Worm (Caenorhabditis elegans) whole organism, late embryonic: ENCODE measurements around the gene F31A3.3.

Experiments
- F13H6.1 ChIP-seq: sonication (generic microtip); optimal IDR thresholded peaks from 2 replicates; lab custom pipeline; 2016; ENCODE audit warnings: missing genetic modification characterization, missing compliant biosample characterization
- K02D7.2 ChIP-seq: sonication (generic microtip); optimal IDR thresholded peaks from 2 replicates; lab custom pipeline; 2017; ENCODE audit warnings: mild to moderate bottlenecking, missing genetic modification characterization, missing compliant biosample characterization
- T23F11.4 ChIP-seq: fragments of 200-800 bp; sonication (Bioruptor generic); optimal IDR thresholded peaks from 2 replicates; lab custom pipeline; 2018; ENCODE audit warnings: mild to moderate bottlenecking, missing genetic modification characterization, missing compliant biosample characterization
- ceh-18 ChIP-seq: sonication (generic microtip); optimal IDR thresholded peaks from 2 replicates; lab custom pipeline; 2016; ENCODE audit warnings: missing genetic modification characterization, missing compliant biosample characterization
- ceh-22 ChIP-seq: sonication (generic microtip); optimal IDR thresholded peaks from 2 replicates; lab custom pipeline; 2017; ENCODE audit warnings: missing biosample characterization, missing genetic modification characterization
- ceh-30 ChIP-seq: fragments of 150-350 bp; optimal IDR thresholded peaks from 2 replicates; lab custom pipeline; 2014; ENCODE audit warnings: missing biosample characterization, missing genetic modification characterization
- ceh-31 ChIP-seq: sonication (generic microtip); optimal IDR thresholded peaks from 2 replicates; lab custom pipeline; 2016; ENCODE audit warnings: missing genetic modification characterization, missing compliant biosample characterization
- ceh-34 ChIP-seq: sonication (generic microtip); optimal IDR thresholded peaks from 2 replicates; lab custom pipeline; 2016; ENCODE audit warnings: mild to moderate bottlenecking, missing genetic modification characterization, missing compliant biosample characterization
- ceh-6 ChIP-seq: fragments of 200-800 bp; sonication (Bioruptor generic); optimal IDR thresholded peaks from 2 replicates; lab custom pipeline; 2018; ENCODE audit warnings: mild to moderate bottlenecking, missing genetic modification characterization, missing compliant biosample characterization
- ceh-9 ChIP-seq: sonication (generic microtip); optimal IDR thresholded peaks from 2 replicates; lab custom pipeline; 2016; ENCODE audit warnings: mild to moderate bottlenecking, missing genetic modification characterization, inconsistent platforms, missing compliant biosample characterization
- che-1 ChIP-seq: sonication (generic microtip); optimal IDR thresholded peaks from 2 replicates; lab custom pipeline; 2016; ENCODE audit warnings: mild to moderate bottlenecking, missing genetic modification characterization, missing compliant biosample characterization
- dmd-4 ChIP-seq: sonication (generic microtip); optimal IDR thresholded peaks from 2 replicates; lab custom pipeline; 2016; ENCODE audit warnings: borderline replicate concordance, missing genetic modification characterization, missing compliant biosample characterization
- dve-1 ChIP-seq: sonication (generic microtip); optimal IDR thresholded peaks from 2 replicates; lab custom pipeline; 2017; ENCODE audit warnings: antibody characterized with exemption, mild to moderate bottlenecking, missing genetic modification characterization, missing compliant biosample characterization
- elt-4 ChIP-seq: sonication (generic microtip); optimal IDR thresholded peaks from 2 replicates; lab custom pipeline; 2016; ENCODE audit warnings: missing genetic modification characterization, missing compliant biosample characterization
- ets-4 ChIP-seq: sonication (generic microtip); optimal IDR thresholded peaks from 2 replicates; lab custom pipeline; 2016; ENCODE audit warnings: missing genetic modification characterization, missing compliant biosample characterization
- eyg-1 ChIP-seq: sonication (generic microtip); optimal IDR thresholded peaks from 2 replicates; lab custom pipeline; 2016; ENCODE audit warnings: missing genotype, missing genetic modification characterization, missing compliant biosample characterization
- fkh-6 ChIP-seq: sonication (generic microtip); optimal IDR thresholded peaks from 2 replicates; lab custom pipeline; 2016; ENCODE audit warnings: missing genetic modification characterization, missing compliant biosample characterization
- gmeb-2 ChIP-seq: sonication (generic microtip); optimal IDR thresholded peaks from 2 replicates; lab custom pipeline; 2016; ENCODE audit warnings: missing genetic modification characterization, inconsistent platforms, missing compliant biosample characterization
- hlh-15 ChIP-seq: sonication (generic microtip); optimal IDR thresholded peaks from 2 replicates; lab custom pipeline; 2016; ENCODE audit warnings: missing genetic modification characterization, missing compliant biosample characterization
- hlh-30 ChIP-seq: sonication (generic microtip); optimal IDR thresholded peaks from 2 replicates; lab custom pipeline; 2017; ENCODE audit warnings: antibody characterized with exemption, missing genetic modification characterization, missing compliant biosample characterization; ENCODE audit not compliant: insufficient read depth
- hlh-8 ChIP-seq: sonication (generic microtip); optimal IDR thresholded peaks from 2 replicates; lab custom pipeline; 2016; ENCODE audit warnings: missing genotype, missing genetic modification characterization, missing compliant biosample characterization
- lin-11 ChIP-seq: fragments of 200-800 bp; sonication (Bioruptor generic); optimal IDR thresholded peaks from 2 replicates; lab custom pipeline; 2018; ENCODE audit warnings: mild to moderate bottlenecking, missing genetic modification characterization, missing compliant biosample characterization
- nfya-1 ChIP-seq: sonication (generic microtip); optimal IDR thresholded peaks from 2 replicates; lab custom pipeline; 2017; ENCODE audit warnings: missing genetic modification characterization, mild to moderate bottlenecking, missing compliant biosample characterization, antibody characterized with exemption, moderate library complexity
- pag-3 ChIP-seq: sonication (generic microtip); optimal IDR thresholded peaks from 2 replicates; lab custom pipeline; 2016; ENCODE audit warnings: missing compliant biosample characterization, missing genetic modification characterization, borderline replicate concordance
- pha-2 ChIP-seq: sonication (generic microtip); optimal IDR thresholded peaks from 2 replicates; lab custom pipeline; 2017; ENCODE audit warnings: mild to moderate bottlenecking, missing genetic modification characterization, missing compliant biosample characterization
- sdc-2 ChIP-seq: sonication (generic microtip); optimal IDR thresholded peaks from 2 replicates; lab custom pipeline; 2016; ENCODE audit warnings: missing genotype, missing genetic modification characterization, missing compliant biosample characterization
- sox-2 ChIP-seq: fragments of 200-800 bp; sonication (Bioruptor generic); IDR thresholded peaks from 2 replicates; pipeline ENCODE4 v1.3.6; 2022; ENCODE audit warnings: missing genetic modification reagents, missing genetic modification characterization, missing compliant biosample characterization
- sox-4 ChIP-seq: sonication (generic microtip); optimal IDR thresholded peaks from 2 replicates; lab custom pipeline; 2017; ENCODE audit warnings: mild to moderate bottlenecking, missing genetic modification characterization, inconsistent platforms, missing compliant biosample characterization
- unc-3 ChIP-seq, 2 experiments: fragments of 200-800 bp in 1 of 2; sonication (Bioruptor generic) in 1 of 2; sonication (generic microtip) in 1 of 2; conservative IDR thresholded peaks in 1 of 2; optimal IDR thresholded peaks in 1 of 2; 2 replicates each; pipeline versions ENCODE4 v1.3.6 to Lab custom; 2016 to 2022; ENCODE audit warnings: missing compliant biosample characterization in 2 of 2, missing genetic modification characterization in 2 of 2, missing genetic modification reagents in 1 of 2
- unc-55 ChIP-seq: sonication (generic microtip); optimal IDR thresholded peaks from 2 replicates; lab custom pipeline; 2017; ENCODE audit warnings: missing biosample characterization, missing genetic modification reagents, missing genetic modification characterization

F31A3.3 gene

DNA sequence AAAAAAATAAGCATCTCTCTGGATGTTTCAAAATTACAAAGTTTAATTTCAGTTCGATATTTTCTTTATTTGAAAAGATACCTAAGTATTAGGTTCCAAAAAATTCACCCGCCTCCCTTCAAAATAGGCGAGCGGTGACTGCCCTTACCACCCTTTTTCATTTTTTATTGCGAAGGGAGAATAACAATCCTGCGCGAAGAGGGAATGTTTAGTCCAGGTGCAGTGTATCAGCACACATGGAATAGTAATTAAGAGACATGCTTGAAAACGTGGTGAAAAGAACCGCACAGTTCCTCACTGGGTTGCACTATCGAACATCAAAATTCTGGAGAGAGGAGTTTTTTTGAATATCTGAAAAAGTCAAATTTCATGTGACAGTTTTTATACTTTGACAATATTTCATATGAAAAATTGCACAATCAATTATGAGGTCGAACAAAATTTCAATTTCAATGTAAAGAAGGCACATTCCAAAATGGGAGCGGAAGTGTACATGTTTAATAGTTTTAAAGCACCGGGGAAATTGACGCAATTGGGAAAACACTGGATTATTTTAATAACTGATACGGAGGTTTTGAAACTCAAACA, 10.6 kb upstream of the F31A3.3 start (continued):
- TF ChIP-seq dmd-4 (tag; lab: Kevin White, UChicago) (no peak), sdc-2 (tag; lab: Kevin White, UChicago) (peak; percentile 99), ceh-30 (tag; lab: Kevin White, UChicago) (no peak), ceh-34 (tag; lab: Kevin White, UChicago) (peak; percentile 35), ceh-6 (GFP tag; lab: Kevin White, UChicago) (no peak), hlh-15 (tag; lab: Kevin White, UChicago) (no peak)

DNA sequence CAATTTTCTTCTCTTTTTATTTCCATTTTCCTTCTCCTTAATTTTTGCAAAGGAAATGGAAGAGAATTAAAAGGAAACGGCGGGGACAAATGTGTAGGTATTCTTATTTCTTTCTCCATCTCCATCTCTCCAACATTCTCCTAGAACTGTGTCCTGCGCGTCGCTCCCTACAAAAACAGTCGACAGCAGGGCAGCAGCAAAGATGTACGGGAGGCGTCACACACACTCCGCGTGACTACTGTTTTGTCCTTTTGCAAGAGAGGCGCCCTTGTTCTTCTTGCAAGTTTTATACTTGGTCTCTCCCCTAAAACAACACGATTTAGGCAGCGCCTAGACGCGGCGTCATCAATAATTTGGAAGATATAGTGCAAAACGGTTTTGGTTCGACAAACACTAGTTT, 6.1 kb upstream of the F31A3.3 start:
- TF ChIP-seq hlh-30: peak; percentile 13
- TF ChIP-seq ceh-34 (tag; lab: Kevin White, UChicago): no peak
- TF ChIP-seq, all 69 proteins: peak for 1

DNA sequence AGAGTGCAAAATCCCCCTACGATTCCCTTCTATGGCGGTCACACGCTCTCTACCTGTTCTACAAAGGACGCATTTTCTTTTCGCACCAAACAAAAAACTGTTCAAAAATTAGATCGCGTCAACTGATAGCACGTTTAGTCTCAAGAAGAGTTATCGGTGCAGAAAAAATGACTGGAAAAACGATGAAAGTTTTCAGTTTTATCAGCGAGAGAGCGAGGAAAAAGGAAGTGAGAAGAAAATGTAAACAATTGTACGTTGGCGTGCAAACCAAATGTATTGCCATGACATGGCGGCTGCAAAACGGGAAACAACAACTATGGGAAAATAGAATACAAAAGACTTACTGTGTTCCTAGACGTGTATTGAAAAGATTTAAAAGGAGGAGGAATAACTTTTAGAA, 3.7 kb upstream of the F31A3.3 start:
- no peak for TF ChIP-seq ceh-22 (tag; lab: Kevin White, UChicago)
- TF ChIP-seq ceh-31 (tag; lab: Kevin White, UChicago): no peak
- no peak for TF ChIP-seq sox-2
- TF ChIP-seq pha-2 (tag; lab: Kevin White, UChicago): no peak
- no peak for TF ChIP-seq ceh-18
- no peak for TF ChIP-seq ceh-9 (tag; lab: Kevin White, UChicago)
- no peak for TF ChIP-seq che-1 (tag; lab: Kevin White, UChicago)
- no peak for TF ChIP-seq eyg-1 (tag; lab: Kevin White, UChicago)
- TF ChIP-seq fkh-6 (tag; lab: Kevin White, UChicago): no peak
- no peak for TF ChIP-seq dve-1 (tag; lab: Kevin White, UChicago)
- TF ChIP-seq hlh-15 (tag; lab: Kevin White, UChicago): no peak
- TF ChIP-seq F13H6.1 (tag; lab: Kevin White, UChicago): no peak
- no peak for TF ChIP-seq hlh-30
- TF ChIP-seq nfya-1 (tag; lab: Kevin White, UChicago): no peak
- no peak for TF ChIP-seq pag-3 (tag; lab: Kevin White, UChicago)
- no peak for TF ChIP-seq sox-4
- no peak for TF ChIP-seq lin-11 (tag; lab: Kevin White, UChicago)
- no peak for TF ChIP-seq T23F11.4
- TF ChIP-seq ets-4 (tag; lab: Kevin White, UChicago): no peak

DNA sequence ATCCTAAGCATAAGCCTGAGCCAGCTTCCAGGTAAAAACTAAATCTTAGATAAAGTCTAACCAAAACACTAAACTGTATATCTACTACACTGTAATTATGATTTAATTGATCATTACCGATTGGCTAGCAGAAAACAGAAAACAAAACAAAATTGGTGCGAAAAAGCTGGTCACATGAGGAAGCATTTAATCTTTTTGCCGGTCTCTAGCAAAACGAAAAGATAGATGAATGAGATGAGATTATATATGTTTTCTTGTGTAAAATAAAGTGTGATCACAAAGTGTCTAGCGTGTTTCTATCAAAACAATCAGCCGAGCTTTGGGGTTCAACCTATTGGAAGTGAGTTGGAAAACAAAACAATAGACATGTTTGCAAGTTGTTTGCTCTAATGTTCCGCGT, 1.0 kb upstream of the F31A3.3 start:
- TF ChIP-seq hlh-30: no peak
- TF ChIP-seq hlh-8 (tag; lab: Kevin White, UChicago): no peak

DNA sequence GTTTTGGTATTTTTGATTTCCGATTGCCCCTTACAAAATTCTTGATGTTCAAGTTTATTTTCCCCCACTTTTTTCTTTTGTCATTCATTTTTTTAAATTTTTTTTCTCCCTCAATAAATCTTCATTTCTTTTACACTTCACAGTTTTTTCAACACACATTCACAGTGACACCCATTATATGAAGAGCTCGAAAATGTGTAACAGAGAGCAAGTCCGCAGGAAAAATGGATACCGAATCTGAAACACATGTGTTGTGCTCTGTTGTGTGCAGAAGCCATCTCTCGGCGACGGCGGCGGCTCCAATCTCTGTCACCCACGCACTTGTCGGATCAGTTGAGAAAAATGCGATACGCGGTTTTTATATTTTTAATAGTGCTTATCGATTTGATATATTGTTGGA, 5.8 kb downstream of the F31A3.3 start, which contains the start of gene sup-10:
TSS of gene sup-10 (plus strand) at position 277 of the 400 bp plus-strand sequence.
- TF ChIP-seq ceh-34 (tag; lab: Kevin White, UChicago): no peak
- peak; percentile 54 for TF ChIP-seq ceh-18

DNA sequence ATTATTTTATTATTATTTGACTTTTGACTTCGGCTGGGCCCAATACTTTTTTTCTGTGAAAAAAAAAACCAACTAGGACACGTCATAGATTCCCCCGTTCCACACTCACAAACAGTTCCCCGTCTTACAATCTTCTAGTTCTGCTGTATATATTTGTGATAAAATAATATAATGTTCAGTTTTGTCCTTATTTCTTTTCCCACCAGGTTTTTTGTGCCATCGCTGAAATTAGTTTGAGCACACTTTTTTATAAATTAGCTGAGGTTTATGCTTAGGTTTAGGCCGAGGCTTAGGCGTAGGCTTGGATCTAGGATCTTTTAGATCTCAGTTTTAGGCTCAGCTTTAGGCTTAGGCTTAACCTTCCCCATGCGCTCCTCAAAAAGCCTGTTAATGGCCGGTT, 6.5 kb downstream of the F31A3.3 start:
- TF ChIP-seq unc-55 (GFP tag; lab: Kevin White, UChicago) (no peak), unc-3 (GFP tag; conservative IDR thresholded peaks at IDR 0.05; lab: Robert Waterston, UW) (no peak), unc-3 (tag; optimal IDR thresholded peaks at IDR 0.05; lab: Kevin White, UChicago) (no peak), elt-4 (no peak), K02D7.2 (no peak), gmeb-2 (tag; lab: Kevin White, UChicago) (no peak)
